Fruit fly (Drosophila melanogaster) Kc167 (cell line): Measurements from ENCODE around the gene fabp.

ENCODE experiments used
- Myc ChIP-seq: fragments of >200 bp; optimal IDR thresholded peaks from 2 replicates; lab custom pipeline; 2017; ENCODE audit warnings: missing external identifiers
- Sin3A ChIP-seq: fragments of >200 bp; optimal IDR thresholded peaks from 2 replicates; lab custom pipeline; 2018; ENCODE audit warnings: missing external identifiers
- h ChIP-seq: fragments of >200 bp; optimal IDR thresholded peaks from 3 replicates; lab custom pipeline; 2018; ENCODE audit warnings: missing external identifiers
- insv ChIP-seq: fragments of >200 bp; optimal IDR thresholded peaks from 3 replicates; lab custom pipeline; 2018; ENCODE audit warnings: missing external identifiers
- psq ChIP-seq: fragments of >200 bp; optimal IDR thresholded peaks from 2 replicates; lab custom pipeline; 2017; ENCODE audit warnings: missing external identifiers
- ttk ChIP-seq: sonication (Bioruptor generic); optimal IDR thresholded peaks from 2 replicates; lab custom pipeline; 2017; ENCODE audit warnings: missing external identifiers

DNA sequence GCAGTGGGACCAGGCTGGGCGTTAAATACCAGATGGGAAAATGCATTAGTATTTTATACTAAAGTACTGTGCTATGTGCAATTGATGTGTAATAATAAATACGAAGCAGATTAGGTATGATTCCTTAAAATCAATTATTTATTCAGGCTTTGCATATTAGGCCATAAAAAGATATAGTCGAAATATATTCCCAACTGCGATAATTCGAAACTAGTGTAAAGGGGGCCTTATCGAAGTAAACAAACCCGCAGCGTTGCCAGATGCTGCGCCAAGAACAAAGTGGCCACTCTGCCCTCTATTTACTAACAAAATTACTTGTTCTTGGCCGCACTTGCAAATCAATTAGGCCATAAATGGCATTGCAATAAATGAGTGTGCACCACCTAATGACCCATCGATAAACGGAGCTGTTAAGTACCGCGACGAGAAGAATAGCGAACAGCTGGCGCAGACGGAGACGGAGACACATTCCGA, 9.3 kb downstream of the fabp start, which contains the start of gene CG10898:
- no peak for TF ChIP-seq Sin3A (lab: Kevin White, UChicago)
- TF ChIP-seq Myc (lab: Kevin White, UChicago): no peak
- no peak for TF ChIP-seq insv (lab: Kevin White, UChicago)
- no peak for TF ChIP-seq psq
- TF ChIP-seq h: no peak
- no peak for TF ChIP-seq ttk (lab: Kevin White, UChicago)
